Worm (Caenorhabditis elegans) whole organism, mixed stage, embryonic: Measurements from ENCODE around the gene B0334.10.

ENCODE experiments used
- M03D4.4 ChIP-seq: sonication (generic microtip); optimal IDR thresholded peaks from 2 replicates; lab custom pipeline; 2017; ENCODE audit warnings: mild to moderate bottlenecking, missing genetic modification characterization, missing compliant biosample characterization
- bed-3 ChIP-seq: fragments of 200-800 bp; sonication (Bioruptor generic); optimal IDR thresholded peaks from 3 replicates; lab custom pipeline; 2018; ENCODE audit warnings: mild to moderate bottlenecking, missing genetic modification characterization, moderate library complexity, missing compliant biosample characterization
- blmp-1 ChIP-seq: fragments of 150-350 bp; optimal IDR thresholded peaks from 2 replicates; lab custom pipeline; 2014; ENCODE audit warnings: missing biosample characterization, missing genetic modification characterization
- ceh-39 ChIP-seq: fragments of 150-350 bp; optimal IDR thresholded peaks from 2 replicates; lab custom pipeline; 2014; ENCODE audit warnings: missing biosample characterization, missing genetic modification characterization
- ceh-43 ChIP-seq: fragments of 200-800 bp; sonication (Bioruptor generic); optimal IDR thresholded peaks from 2 replicates; lab custom pipeline; 2018; ENCODE audit warnings: mild to moderate bottlenecking, missing genetic modification characterization, moderate library complexity, missing compliant biosample characterization
- ceh-83 ChIP-seq: fragments of 200-800 bp; sonication (Bioruptor generic); optimal IDR thresholded peaks from 2 replicates; lab custom pipeline; 2018; ENCODE audit warnings: mild to moderate bottlenecking, missing genetic modification characterization, missing compliant biosample characterization
- ces-1 ChIP-seq: fragments of 150-350 bp; optimal IDR thresholded peaks from 2 replicates; lab custom pipeline; 2014; ENCODE audit warnings: missing biosample characterization, missing genetic modification reagents, missing genetic modification characterization
- cnd-1 ChIP-seq: fragments of 200-800 bp; sonication (Bioruptor generic); optimal IDR thresholded peaks from 2 replicates; lab custom pipeline; 2018; ENCODE audit warnings: mild to moderate bottlenecking, missing genetic modification characterization, missing compliant biosample characterization
- drap-1 ChIP-seq: fragments of 200-800 bp; sonication (Bioruptor generic); optimal IDR thresholded peaks from 3 replicates; lab custom pipeline; 2018; ENCODE audit warnings: mild to moderate bottlenecking, missing genetic modification characterization, missing compliant biosample characterization
- elt-1 ChIP-seq: sonication (generic microtip); optimal IDR thresholded peaks from 2 replicates; lab custom pipeline; 2017; ENCODE audit warnings: missing genetic modification characterization, mild to moderate bottlenecking, missing compliant biosample characterization, antibody characterized with exemption, moderate library complexity, borderline replicate concordance; ENCODE audit not compliant: insufficient read depth
- elt-3 ChIP-seq: fragments of 150-350 bp; optimal IDR thresholded peaks from 2 replicates; lab custom pipeline; 2014; ENCODE audit warnings: missing biosample characterization, missing genetic modification characterization
- flh-1 ChIP-seq: fragments of 200-800 bp; sonication (Bioruptor generic); optimal IDR thresholded peaks from 2 replicates; lab custom pipeline; 2018; ENCODE audit warnings: mild to moderate bottlenecking, missing genetic modification characterization, moderate library complexity, missing compliant biosample characterization
- ham-2 ChIP-seq: fragments of 200-800 bp; sonication (Bioruptor generic); optimal IDR thresholded peaks from 2 replicates; lab custom pipeline; 2018; ENCODE audit warnings: mild to moderate bottlenecking, missing genetic modification characterization, missing compliant biosample characterization
- hlh-1 ChIP-seq: fragments of 150-350 bp; optimal IDR thresholded peaks from 2 replicates; lab custom pipeline; 2014; ENCODE audit warnings: missing biosample characterization, missing genetic modification reagents, missing genetic modification characterization
- lin-13 ChIP-seq: fragments of 150-350 bp; optimal IDR thresholded peaks from 2 replicates; lab custom pipeline; 2014; ENCODE audit warnings: missing biosample characterization, missing genetic modification characterization
- lin-32 ChIP-seq: fragments of 200-800 bp; sonication (Bioruptor generic); optimal IDR thresholded peaks from 2 replicates; lab custom pipeline; 2018; ENCODE audit warnings: mild to moderate bottlenecking, missing genetic modification characterization, missing compliant biosample characterization
- lsy-2 ChIP-seq: fragments of 150-350 bp; optimal IDR thresholded peaks from 2 replicates; lab custom pipeline; 2014; ENCODE audit warnings: missing biosample characterization, missing genetic modification characterization
- mab-5 ChIP-seq: fragments of 150-350 bp; optimal IDR thresholded peaks from 2 replicates; lab custom pipeline; 2014; ENCODE audit warnings: missing biosample characterization, missing genetic modification characterization
- mep-1 ChIP-seq: fragments of 150-350 bp; optimal IDR thresholded peaks from 2 replicates; lab custom pipeline; 2017; ENCODE audit warnings: missing biosample characterization, missing genetic modification reagents, missing genetic modification characterization, inconsistent platforms
- mls-2 ChIP-seq: sonication (generic microtip); optimal IDR thresholded peaks from 2 replicates; lab custom pipeline; 2016; ENCODE audit warnings: mild to moderate bottlenecking, missing genetic modification characterization, moderate library complexity, missing compliant biosample characterization
- nhr-12 ChIP-seq: fragments of 150-350 bp; optimal IDR thresholded peaks from 2 replicates; lab custom pipeline; 2014; ENCODE audit warnings: missing biosample characterization, missing genetic modification characterization
- nhr-2 ChIP-seq: fragments of 150-350 bp; optimal IDR thresholded peaks from 2 replicates; lab custom pipeline; 2014; ENCODE audit warnings: missing biosample characterization, missing genetic modification characterization
- nhr-237 ChIP-seq: fragments of 150-350 bp; optimal IDR thresholded peaks from 2 replicates; lab custom pipeline; 2014; ENCODE audit warnings: missing biosample characterization, missing genetic modification characterization
- nhr-28 ChIP-seq: fragments of 150-350 bp; optimal IDR thresholded peaks from 2 replicates; lab custom pipeline; 2014; ENCODE audit warnings: missing biosample characterization, missing genetic modification characterization
- nhr-76 ChIP-seq: sonication (generic microtip); optimal IDR thresholded peaks from 2 replicates; lab custom pipeline; 2017; ENCODE audit warnings: missing biosample characterization, missing genetic modification characterization
- pha-4 ChIP-seq: fragments of 150-350 bp; optimal IDR thresholded peaks from 2 replicates; lab custom pipeline; 2018; ENCODE audit warnings: missing biosample characterization, missing genetic modification reagents, missing genetic modification characterization
- sem-2 ChIP-seq: fragments of 200-800 bp; sonication (Bioruptor generic); optimal IDR thresholded peaks from 2 replicates; lab custom pipeline; 2018; ENCODE audit warnings: mild to moderate bottlenecking, missing genetic modification characterization, missing compliant biosample characterization
- snpc-4 ChIP-seq: fragments of 150-350 bp; optimal IDR thresholded peaks from 2 replicates; lab custom pipeline; 2014; ENCODE audit warnings: missing biosample characterization, missing genetic modification characterization
- sptf-1 ChIP-seq: sonication (generic microtip); optimal IDR thresholded peaks from 2 replicates; lab custom pipeline; 2017; ENCODE audit warnings: mild to moderate bottlenecking, missing genetic modification characterization, moderate library complexity, missing compliant biosample characterization
- tbx-8 ChIP-seq: fragments of 200-800 bp; sonication (Bioruptor generic); optimal IDR thresholded peaks from 2 replicates; lab custom pipeline; 2018; ENCODE audit warnings: mild to moderate bottlenecking, missing genetic modification characterization, moderate library complexity, missing compliant biosample characterization
- unc-120 ChIP-seq: sonication (generic microtip); optimal IDR thresholded peaks from 2 replicates; lab custom pipeline; 2017; ENCODE audit warnings: missing genetic modification characterization, missing compliant biosample characterization; ENCODE audit not compliant: poor library complexity, severe bottlenecking
- unc-39 ChIP-seq: fragments of 150-350 bp; optimal IDR thresholded peaks from 2 replicates; lab custom pipeline; 2014; ENCODE audit warnings: missing biosample characterization, missing genetic modification characterization
- unc-62 ChIP-seq: fragments of 150-350 bp; optimal IDR thresholded peaks from 2 replicates; lab custom pipeline; 2014; ENCODE audit warnings: missing biosample characterization, missing genetic modification reagents, missing genetic modification characterization
- zip-8 ChIP-seq: fragments of 150-350 bp; optimal IDR thresholded peaks from 2 replicates; lab custom pipeline; 2014; ENCODE audit warnings: missing biosample characterization, missing genetic modification characterization
- ztf-11 ChIP-seq: fragments of 150-350 bp; optimal IDR thresholded peaks from 2 replicates; lab custom pipeline; 2014; ENCODE audit warnings: missing biosample characterization, missing genetic modification characterization

B0334.10 gene

DNA sequence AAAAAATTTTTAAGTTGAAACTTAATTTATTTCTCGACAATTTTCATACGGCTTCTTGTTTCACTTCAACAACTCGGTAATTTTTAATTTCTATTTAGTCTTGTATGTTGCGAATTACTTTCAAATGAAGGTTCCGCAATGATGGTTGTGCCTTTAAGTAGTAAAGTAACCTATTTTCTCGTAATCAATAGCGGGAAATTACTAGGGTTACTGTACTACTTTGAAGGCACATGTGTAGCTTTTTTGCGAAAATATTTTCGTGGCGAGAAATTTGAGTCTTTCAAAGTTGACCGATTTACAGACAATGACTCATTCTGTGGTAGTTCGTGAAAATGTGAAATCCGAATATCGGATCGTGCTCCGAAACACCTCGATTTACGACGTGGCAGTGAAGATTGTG is at the start of gene B0334.10:
Gene B0334.10 (plus strand): TSS at position 301 of the 400 bp plus-strand sequence.
- TF ChIP-seq mep-1 (tag; lab: Kevin White, UChicago) (no peak), zip-8 (tag; lab: Kevin White, UChicago) (no peak), lsy-2 (tag; lab: Kevin White, UChicago) (no peak), nhr-28 (tag; lab: Kevin White, UChicago) (no peak)

DNA sequence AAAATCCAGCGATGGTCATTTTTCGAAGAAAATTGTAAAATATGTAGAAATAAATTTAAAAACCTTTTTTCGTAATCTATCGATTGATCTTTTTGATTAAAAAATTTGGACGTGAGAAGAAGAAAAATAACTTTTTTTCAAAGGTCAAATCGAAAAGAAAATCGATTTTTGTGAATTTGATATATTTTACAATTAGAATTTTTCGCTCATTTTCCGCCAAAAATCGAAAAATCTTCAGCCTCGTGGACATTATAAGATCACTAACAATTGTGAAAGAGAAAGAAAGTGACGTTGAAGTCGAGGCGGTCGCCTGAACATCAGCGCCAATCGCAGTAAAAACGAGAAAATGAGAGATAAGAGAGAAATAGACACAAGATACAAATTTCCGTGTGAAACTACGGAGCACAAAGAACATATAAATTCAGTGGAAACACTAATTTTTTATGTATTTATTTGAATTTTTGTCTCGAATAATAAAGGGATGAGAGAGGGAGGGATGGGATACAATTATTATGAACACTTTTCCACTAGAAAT is 48.6 kb upstream of the B0334.10 start, which contains the start of gene cisd-1:
Gene cisd-1 (minus strand): TSS at position 51 of the 535 bp plus-strand sequence.
- TF ChIP-seq blmp-1 (no peak), lsy-2 (tag; lab: Kevin White, UChicago) (no peak), sem-2 (GFP tag; lab: Kevin White, UChicago) (no peak), lin-32 (GFP tag; lab: Kevin White, UChicago) (no peak), cnd-1 (tag; lab: Kevin White, UChicago) (no peak), mls-2 (tag; lab: Kevin White, UChicago) (no peak), mab-5 (tag; lab: Kevin White, UChicago) (no peak), sptf-1 (tag; lab: Kevin White, UChicago) (no peak), nhr-2 (tag; lab: Kevin White, UChicago) (no peak), drap-1 (GFP tag; lab: Kevin White, UChicago) (no peak), elt-1 (no peak), nhr-12 (no peak), nhr-28 (tag; lab: Kevin White, UChicago) (no peak)
- TF ChIP-seq, all 35 proteins: peak for 0

DNA sequence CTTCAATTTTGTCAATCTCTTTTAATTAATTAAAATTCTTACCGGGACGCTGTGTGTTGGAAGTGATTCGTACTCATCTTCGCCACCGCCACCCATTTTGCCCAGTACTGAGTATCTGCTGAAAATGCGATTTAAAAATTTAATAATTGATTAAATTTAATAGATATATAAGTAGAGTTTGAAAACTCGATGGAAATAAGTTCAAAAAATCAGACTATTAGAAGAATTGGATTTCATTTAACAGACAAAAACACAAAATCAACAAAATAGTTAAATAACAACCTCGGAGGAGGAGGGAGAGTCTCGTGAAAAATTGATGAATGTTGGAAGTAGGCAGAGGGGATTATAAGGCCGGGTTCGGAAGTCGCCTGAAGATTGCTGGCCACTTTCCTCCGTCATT is 46.4 kb upstream of the B0334.10 start, which contains the start of gene mfn-1:
Gene mfn-1 (minus strand): TSS at position 101 of the 400 bp plus-strand sequence.
- no peak for TF ChIP-seq ceh-83
- no peak for TF ChIP-seq drap-1 (GFP tag; lab: Kevin White, UChicago)
- TF ChIP-seq blmp-1 = no peak
- TF ChIP-seq mab-5 (tag; lab: Kevin White, UChicago) = no peak
- no peak for TF ChIP-seq unc-62
- TF ChIP-seq nhr-2 (tag; lab: Kevin White, UChicago) = no peak
- TF ChIP-seq mls-2 (tag; lab: Kevin White, UChicago) = no peak
- TF ChIP-seq cnd-1 (tag; lab: Kevin White, UChicago) = no peak
- no peak for TF ChIP-seq elt-1
- no peak for TF ChIP-seq nhr-12
- no peak for TF ChIP-seq M03D4.4 (tag; lab: Kevin White, UChicago)
- TF ChIP-seq mep-1 (tag; lab: Kevin White, UChicago) = no peak
- no peak for TF ChIP-seq ztf-11 (tag; lab: Kevin White, UChicago)
- no peak for TF ChIP-seq sem-2 (GFP tag; lab: Kevin White, UChicago)
- TF ChIP-seq pha-4 (tag; lab: Kevin White, UChicago) = no peak
- no peak for TF ChIP-seq unc-120
- TF ChIP-seq nhr-28 (tag; lab: Kevin White, UChicago) = no peak
- TF ChIP-seq, all 35 proteins: peak for 0

DNA sequence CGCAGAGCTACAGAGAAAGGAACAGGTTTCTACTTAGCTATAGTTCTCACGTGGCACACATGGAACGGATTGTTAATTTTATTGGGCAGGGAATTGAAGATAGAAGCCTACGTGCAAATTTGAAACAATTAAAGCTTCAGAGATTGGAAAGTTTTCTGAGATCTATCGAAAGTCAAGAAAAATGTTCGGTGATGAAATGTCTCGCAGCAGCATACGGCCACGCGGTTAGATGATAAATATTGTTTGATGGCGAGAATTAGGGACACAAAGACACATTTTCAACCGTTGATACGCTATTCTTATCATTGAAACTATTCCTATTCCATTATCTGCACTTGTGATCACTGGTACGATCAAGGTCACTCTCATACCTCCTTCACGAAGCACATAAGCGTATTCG is 45.7 kb upstream of the B0334.10 start:
- TF ChIP-seq nhr-28 (tag; lab: Kevin White, UChicago) (no peak), ceh-83 (no peak), elt-3 (tag; lab: Kevin White, UChicago) (peak; percentile 7)

DNA sequence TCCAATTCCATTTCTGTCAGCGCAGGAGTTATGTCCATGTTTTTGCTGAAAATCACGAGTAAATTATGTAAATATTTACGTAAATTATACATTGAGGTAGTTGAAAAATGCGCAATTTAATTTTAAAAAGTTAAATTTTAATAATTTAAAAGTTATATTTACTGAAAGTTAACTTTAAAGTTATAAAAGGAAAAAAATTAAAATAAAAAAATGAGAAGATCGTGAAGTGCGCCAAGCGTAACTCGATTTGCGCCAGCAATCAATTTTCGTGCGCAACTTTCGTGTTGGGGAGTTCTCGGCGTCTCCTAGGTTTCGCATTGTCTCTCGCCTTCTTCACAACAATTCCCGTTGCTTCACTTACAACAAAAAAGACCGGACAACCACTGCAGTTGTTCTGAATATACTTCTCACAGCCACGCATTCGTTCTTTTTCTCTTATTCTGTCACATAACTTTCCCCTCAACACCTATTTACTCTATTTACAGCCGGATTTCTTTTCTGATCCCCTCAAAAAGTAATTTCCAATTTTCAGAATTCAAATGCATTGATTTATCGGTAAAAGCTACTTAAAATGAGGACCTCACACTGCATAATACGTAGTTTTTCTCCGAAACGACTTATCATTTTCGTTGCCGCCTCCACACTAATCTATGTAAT is 44.6 kb upstream of the B0334.10 start, which contains the start of the genes metl-1 and W02B12.11:
Gene metl-1 (minus strand): TSS at position 51 of the 657 bp plus-strand sequence.
Gene W02B12.11 (plus strand): TSS at position 337 of the 657 bp plus-strand sequence.
- TF ChIP-seq snpc-4 (no peak), unc-62 (no peak), sptf-1 (tag; lab: Kevin White, UChicago) (peak; percentile 81), sem-2 (GFP tag; lab: Kevin White, UChicago) (no peak), hlh-1 (no peak), ceh-83 (no peak), nhr-12 (no peak), nhr-237 (tag; lab: Kevin White, UChicago) (peak; percentile 5), nhr-76 (tag; lab: Kevin White, UChicago) (no peak), flh-1 (GFP tag; lab: Kevin White, UChicago) (no peak), nhr-2 (tag; lab: Kevin White, UChicago) (no peak), lin-13 (peak; percentile 80), zip-8 (tag; lab: Kevin White, UChicago) (no peak), elt-3 (tag; lab: Kevin White, UChicago) (no peak), pha-4 (tag; lab: Kevin White, UChicago) (peak; percentile 69), ztf-11 (tag; lab: Kevin White, UChicago) (no peak), lin-32 (GFP tag; lab: Kevin White, UChicago) (no peak), nhr-28 (tag; lab: Kevin White, UChicago) (no peak), mep-1 (tag; lab: Kevin White, UChicago) (peak; percentile 89), ceh-43 (GFP tag; lab: Kevin White, UChicago) (peak; percentile 67), ceh-39 (no peak), elt-1 (no peak), mls-2 (tag; lab: Kevin White, UChicago) (peak; percentile 53), mab-5 (tag; lab: Kevin White, UChicago) (no peak), drap-1 (GFP tag; lab: Kevin White, UChicago) (peak; percentile 54), blmp-1 (no peak), ham-2 (GFP tag; lab: Kevin White, UChicago) (no peak), lsy-2 (tag; lab: Kevin White, UChicago) (peak; percentile 74), tbx-8 (no peak), ces-1 (GFP tag; lab: Kevin White, UChicago) (peak; percentile 82), cnd-1 (tag; lab: Kevin White, UChicago) (peak; percentile 51), unc-120 (peak; percentile 34), bed-3 (GFP tag; lab: Kevin White, UChicago) (peak; percentile 19), M03D4.4 (tag; lab: Kevin White, UChicago) (peak; percentile 70), unc-39 (tag; lab: Kevin White, UChicago) (no peak)
- TF ChIP-seq, all 35 proteins: peak for 14
